Worm (Caenorhabditis elegans) whole organism, L4/young adult: Measurements from ENCODE around the gene F54B8.1.

Experiments
- W03F9.2 ChIP-seq: fragments of 150-350 bp; optimal IDR thresholded peaks from 2 replicates; lab custom pipeline; 2014; ENCODE audit warnings: missing biosample characterization, missing genetic modification characterization
- him-1 ChIP-seq: sonication (generic microtip); optimal IDR thresholded peaks from 2 replicates; lab custom pipeline; 2016; ENCODE audit warnings: missing genotype, missing genetic modification reagents, missing genetic modification characterization, missing compliant biosample characterization

- TF ChIP-seq W03F9.2 (tag; lab: Kevin White, UChicago) (no peak), him-1 (no peak)
Observed at ce11 chrV:15776651-15777050, 33.9 kb upstream of the F54B8.1 start, which contains the start of gene nhr-283.
